Worm (Caenorhabditis elegans) whole organism, mixed stage, embryonic: ENCODE results near the gene chil-22.

Source experiments
- M03D4.4 ChIP-seq: sonication (generic microtip); optimal IDR thresholded peaks from 2 replicates; lab custom pipeline; 2017; ENCODE audit warnings: mild to moderate bottlenecking, missing genetic modification characterization, missing compliant biosample characterization
- bed-3 ChIP-seq: fragments of 200-800 bp; sonication (Bioruptor generic); optimal IDR thresholded peaks from 3 replicates; lab custom pipeline; 2018; ENCODE audit warnings: mild to moderate bottlenecking, missing genetic modification characterization, moderate library complexity, missing compliant biosample characterization
- blmp-1 ChIP-seq: fragments of 150-350 bp; optimal IDR thresholded peaks from 2 replicates; lab custom pipeline; 2014; ENCODE audit warnings: missing biosample characterization, missing genetic modification characterization
- ceh-39 ChIP-seq: fragments of 150-350 bp; optimal IDR thresholded peaks from 2 replicates; lab custom pipeline; 2014; ENCODE audit warnings: missing biosample characterization, missing genetic modification characterization
- ceh-83 ChIP-seq: fragments of 200-800 bp; sonication (Bioruptor generic); optimal IDR thresholded peaks from 2 replicates; lab custom pipeline; 2018; ENCODE audit warnings: mild to moderate bottlenecking, missing genetic modification characterization, missing compliant biosample characterization
- ces-1 ChIP-seq: fragments of 150-350 bp; optimal IDR thresholded peaks from 2 replicates; lab custom pipeline; 2014; ENCODE audit warnings: missing biosample characterization, missing genetic modification reagents, missing genetic modification characterization
- cnd-1 ChIP-seq: fragments of 200-800 bp; sonication (Bioruptor generic); optimal IDR thresholded peaks from 2 replicates; lab custom pipeline; 2018; ENCODE audit warnings: mild to moderate bottlenecking, missing genetic modification characterization, missing compliant biosample characterization
- elt-1 ChIP-seq: sonication (generic microtip); optimal IDR thresholded peaks from 2 replicates; lab custom pipeline; 2017; ENCODE audit warnings: missing genetic modification characterization, mild to moderate bottlenecking, missing compliant biosample characterization, antibody characterized with exemption, moderate library complexity, borderline replicate concordance; ENCODE audit not compliant: insufficient read depth
- elt-3 ChIP-seq: fragments of 150-350 bp; optimal IDR thresholded peaks from 2 replicates; lab custom pipeline; 2014; ENCODE audit warnings: missing biosample characterization, missing genetic modification characterization
- ham-2 ChIP-seq: fragments of 200-800 bp; sonication (Bioruptor generic); optimal IDR thresholded peaks from 2 replicates; lab custom pipeline; 2018; ENCODE audit warnings: mild to moderate bottlenecking, missing genetic modification characterization, missing compliant biosample characterization
- hlh-1 ChIP-seq: fragments of 150-350 bp; optimal IDR thresholded peaks from 2 replicates; lab custom pipeline; 2014; ENCODE audit warnings: missing biosample characterization, missing genetic modification reagents, missing genetic modification characterization
- lin-13 ChIP-seq: fragments of 150-350 bp; optimal IDR thresholded peaks from 2 replicates; lab custom pipeline; 2014; ENCODE audit warnings: missing biosample characterization, missing genetic modification characterization
- lin-32 ChIP-seq: fragments of 200-800 bp; sonication (Bioruptor generic); optimal IDR thresholded peaks from 2 replicates; lab custom pipeline; 2018; ENCODE audit warnings: mild to moderate bottlenecking, missing genetic modification characterization, missing compliant biosample characterization
- mab-5 ChIP-seq: fragments of 150-350 bp; optimal IDR thresholded peaks from 2 replicates; lab custom pipeline; 2014; ENCODE audit warnings: missing biosample characterization, missing genetic modification characterization
- mep-1 ChIP-seq: fragments of 150-350 bp; optimal IDR thresholded peaks from 2 replicates; lab custom pipeline; 2017; ENCODE audit warnings: missing biosample characterization, missing genetic modification reagents, missing genetic modification characterization, inconsistent platforms
- mls-2 ChIP-seq: sonication (generic microtip); optimal IDR thresholded peaks from 2 replicates; lab custom pipeline; 2016; ENCODE audit warnings: mild to moderate bottlenecking, missing genetic modification characterization, moderate library complexity, missing compliant biosample characterization
- nhr-12 ChIP-seq: fragments of 150-350 bp; optimal IDR thresholded peaks from 2 replicates; lab custom pipeline; 2014; ENCODE audit warnings: missing biosample characterization, missing genetic modification characterization
- nhr-2 ChIP-seq: fragments of 150-350 bp; optimal IDR thresholded peaks from 2 replicates; lab custom pipeline; 2014; ENCODE audit warnings: missing biosample characterization, missing genetic modification characterization
- nhr-237 ChIP-seq: fragments of 150-350 bp; optimal IDR thresholded peaks from 2 replicates; lab custom pipeline; 2014; ENCODE audit warnings: missing biosample characterization, missing genetic modification characterization
- nhr-28 ChIP-seq: fragments of 150-350 bp; optimal IDR thresholded peaks from 2 replicates; lab custom pipeline; 2014; ENCODE audit warnings: missing biosample characterization, missing genetic modification characterization
- pha-4 ChIP-seq: fragments of 150-350 bp; optimal IDR thresholded peaks from 2 replicates; lab custom pipeline; 2018; ENCODE audit warnings: missing biosample characterization, missing genetic modification reagents, missing genetic modification characterization
- sem-2 ChIP-seq: fragments of 200-800 bp; sonication (Bioruptor generic); optimal IDR thresholded peaks from 2 replicates; lab custom pipeline; 2018; ENCODE audit warnings: mild to moderate bottlenecking, missing genetic modification characterization, missing compliant biosample characterization
- snpc-4 ChIP-seq: fragments of 150-350 bp; optimal IDR thresholded peaks from 2 replicates; lab custom pipeline; 2014; ENCODE audit warnings: missing biosample characterization, missing genetic modification characterization
- sptf-1 ChIP-seq: sonication (generic microtip); optimal IDR thresholded peaks from 2 replicates; lab custom pipeline; 2017; ENCODE audit warnings: mild to moderate bottlenecking, missing genetic modification characterization, moderate library complexity, missing compliant biosample characterization
- unc-120 ChIP-seq: sonication (generic microtip); optimal IDR thresholded peaks from 2 replicates; lab custom pipeline; 2017; ENCODE audit warnings: missing genetic modification characterization, missing compliant biosample characterization; ENCODE audit not compliant: poor library complexity, severe bottlenecking
- unc-39 ChIP-seq: fragments of 150-350 bp; optimal IDR thresholded peaks from 2 replicates; lab custom pipeline; 2014; ENCODE audit warnings: missing biosample characterization, missing genetic modification characterization
- zip-8 ChIP-seq: fragments of 150-350 bp; optimal IDR thresholded peaks from 2 replicates; lab custom pipeline; 2014; ENCODE audit warnings: missing biosample characterization, missing genetic modification characterization
- ztf-11 ChIP-seq: fragments of 150-350 bp; optimal IDR thresholded peaks from 2 replicates; lab custom pipeline; 2014; ENCODE audit warnings: missing biosample characterization, missing genetic modification characterization

chil-22 gene

ce11 chrII:9438853-9439252 is 27.1 kb downstream of the chil-22 start:
- TF ChIP-seq elt-3 (tag; lab: Kevin White, UChicago) = no peak
- no peak for TF ChIP-seq cnd-1 (tag; lab: Kevin White, UChicago)
- no peak for TF ChIP-seq nhr-2 (tag; lab: Kevin White, UChicago)
- no peak for TF ChIP-seq sptf-1 (tag; lab: Kevin White, UChicago)
- no peak for TF ChIP-seq nhr-28 (tag; lab: Kevin White, UChicago)
- TF ChIP-seq bed-3 (GFP tag; lab: Kevin White, UChicago) = no peak
- no peak for TF ChIP-seq blmp-1 (tag; lab: Kevin White, UChicago)
- no peak for TF ChIP-seq unc-39 (tag; lab: Kevin White, UChicago)
- TF ChIP-seq lin-32 (GFP tag; lab: Kevin White, UChicago) = no peak
- TF ChIP-seq pha-4 (tag; lab: Kevin White, UChicago) = no peak
- TF ChIP-seq ham-2 (GFP tag; lab: Kevin White, UChicago) = no peak
- TF ChIP-seq mab-5 = no peak
- TF ChIP-seq mls-2 (tag; lab: Kevin White, UChicago) = no peak
- no peak for TF ChIP-seq zip-8 (tag; lab: Kevin White, UChicago)
- no peak for TF ChIP-seq sem-2 (GFP tag; lab: Kevin White, UChicago)
- TF ChIP-seq snpc-4 (tag; lab: Kevin White, UChicago) = no peak
- no peak for TF ChIP-seq unc-120 (tag; lab: Kevin White, UChicago)

DNA sequence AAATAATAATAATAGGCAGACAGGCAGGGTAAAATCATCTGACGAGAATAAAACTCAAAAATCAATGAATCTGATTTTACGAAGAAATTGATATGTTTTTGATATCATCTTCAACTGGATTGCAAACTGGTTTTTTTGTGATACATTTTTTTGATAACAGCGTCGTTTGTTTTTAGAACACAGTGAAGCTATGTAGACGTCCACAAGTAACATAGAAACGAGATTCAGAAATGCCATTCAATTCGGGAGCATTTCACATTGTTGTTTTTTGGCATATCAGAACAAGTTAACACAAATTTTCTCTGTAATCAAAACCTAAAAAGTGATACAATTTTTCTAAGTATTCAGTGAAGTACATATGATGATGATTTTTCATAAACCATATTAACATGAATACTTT is 27.8 kb downstream of the chil-22 start, which contains the start of gene chil-13:
Gene chil-13, minus strand, starts transcription at position 101 of the 400 bp plus-strand sequence.
- TF ChIP-seq unc-39 (tag; lab: Kevin White, UChicago) (no peak), ztf-11 (tag; lab: Kevin White, UChicago) (no peak), mls-2 (tag; lab: Kevin White, UChicago) (no peak), bed-3 (GFP tag; lab: Kevin White, UChicago) (no peak), elt-1 (tag; lab: Kevin White, UChicago) (no peak), sem-2 (GFP tag; lab: Kevin White, UChicago) (no peak), ceh-39 (tag; lab: Kevin White, UChicago) (no peak), ces-1 (GFP tag; lab: Kevin White, UChicago) (no peak), unc-120 (tag; lab: Kevin White, UChicago) (no peak), blmp-1 (tag; lab: Kevin White, UChicago) (no peak), mep-1 (no peak), nhr-237 (no peak), M03D4.4 (tag; lab: Kevin White, UChicago) (no peak), cnd-1 (tag; lab: Kevin White, UChicago) (no peak)

- TF ChIP-seq sem-2 (GFP tag; lab: Kevin White, UChicago) = no peak
- TF ChIP-seq unc-120 (tag; lab: Kevin White, UChicago) = no peak
- no peak for TF ChIP-seq M03D4.4 (tag; lab: Kevin White, UChicago)
These were observed 30.0 kb downstream of the chil-22 start, which contains the start of gene kin-16 for ce11 chrII:9436009-9436408. kin-16 (minus strand) TSS chrII:9436109.

ce11 chrII:9433609-9434008 is 32.4 kb downstream of the chil-22 start, which contains the start of gene kin-15:
kin-15 (minus strand) TSS chrII:9433709.
- no peak for TF ChIP-seq unc-120 (tag; lab: Kevin White, UChicago)
- TF ChIP-seq lin-32 (GFP tag; lab: Kevin White, UChicago) = no peak
- TF ChIP-seq pha-4 (tag; lab: Kevin White, UChicago) = no peak
- TF ChIP-seq, all 35 proteins: peak for 0

- TF ChIP-seq nhr-12 (tag; lab: Kevin White, UChicago) (no peak), ces-1 (GFP tag; lab: Kevin White, UChicago) (peak; percentile 27)
These were observed 34.9 kb downstream of the chil-22 start for ce11 chrII:9431119-9431518.

ce11 chrII:9427644-9428043 is 38.4 kb downstream of the chil-22 start, which contains the start of gene M176.5:
M176.5 (minus strand) TSS chrII:9427744.
- no peak for TF ChIP-seq hlh-1
- TF ChIP-seq ceh-83 (GFP tag; lab: Kevin White, UChicago) = no peak
- TF ChIP-seq sptf-1 (tag; lab: Kevin White, UChicago) = no peak
- no peak for TF ChIP-seq lin-13 (tag; lab: Kevin White, UChicago)
- no peak for TF ChIP-seq unc-39 (tag; lab: Kevin White, UChicago)
- no peak for TF ChIP-seq ceh-39 (tag; lab: Kevin White, UChicago)
- no peak for TF ChIP-seq M03D4.4 (tag; lab: Kevin White, UChicago)
- no peak for TF ChIP-seq pha-4 (tag; lab: Kevin White, UChicago)
- no peak for TF ChIP-seq sem-2 (GFP tag; lab: Kevin White, UChicago)
- TF ChIP-seq ztf-11 (tag; lab: Kevin White, UChicago) = no peak
- TF ChIP-seq nhr-237 = no peak
- no peak for TF ChIP-seq cnd-1 (tag; lab: Kevin White, UChicago)
- TF ChIP-seq ces-1 (GFP tag; lab: Kevin White, UChicago) = no peak
- TF ChIP-seq nhr-28 (tag; lab: Kevin White, UChicago) = no peak
- TF ChIP-seq, all 35 proteins: peak for 0
